Worm (Caenorhabditis elegans): ENCODE measurements around the gene ncx-5.

The ncx-5 gene

DNA sequence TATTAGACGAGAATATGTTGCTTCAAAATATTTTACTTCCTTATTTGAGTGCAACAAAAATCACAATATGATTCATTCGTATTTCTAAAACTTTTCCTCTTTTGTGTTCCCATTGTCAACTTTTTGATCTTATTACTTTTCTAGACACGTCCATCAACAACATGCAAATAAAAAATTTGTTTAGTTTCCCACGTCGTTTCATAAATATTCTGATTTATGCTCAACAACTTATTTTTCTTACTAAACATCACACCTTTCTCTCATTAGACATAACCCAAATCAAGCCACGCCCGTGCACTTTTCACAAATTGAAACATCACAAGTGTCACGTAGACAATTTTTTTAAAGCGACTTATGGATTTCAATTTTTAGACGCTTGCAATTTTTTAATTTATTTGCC is 20.1 kb downstream of the ncx-5 start:
- TF ChIP-seq nhr-76 (tag; optimal IDR thresholded peaks at IDR 0.05) (no peak), cnd-1 (tag; optimal IDR thresholded peaks at IDR 0.05) (no peak), lsy-2 (tag; optimal IDR thresholded peaks at IDR 0.05) (no peak), mep-1 (tag; optimal IDR thresholded peaks at IDR 0.05) (no peak), mab-5 (tag; optimal IDR thresholded peaks at IDR 0.05) (no peak), pha-4 (tag; optimal IDR thresholded peaks at IDR 0.05) (no peak), M03D4.4 (tag; optimal IDR thresholded peaks at IDR 0.05) (no peak), lin-32 (GFP tag; optimal IDR thresholded peaks at IDR 0.05) (no peak), unc-39 (tag; optimal IDR thresholded peaks at IDR 0.05) (no peak), tbx-8 (GFP tag; optimal IDR thresholded peaks at IDR 0.05) (no peak), lin-13 (tag; optimal IDR thresholded peaks at IDR 0.05) (no peak), bed-3 (GFP tag; optimal IDR thresholded peaks at IDR 0.05) (no peak), ham-2 (GFP tag; optimal IDR thresholded peaks at IDR 0.05) (no peak)

DNA sequence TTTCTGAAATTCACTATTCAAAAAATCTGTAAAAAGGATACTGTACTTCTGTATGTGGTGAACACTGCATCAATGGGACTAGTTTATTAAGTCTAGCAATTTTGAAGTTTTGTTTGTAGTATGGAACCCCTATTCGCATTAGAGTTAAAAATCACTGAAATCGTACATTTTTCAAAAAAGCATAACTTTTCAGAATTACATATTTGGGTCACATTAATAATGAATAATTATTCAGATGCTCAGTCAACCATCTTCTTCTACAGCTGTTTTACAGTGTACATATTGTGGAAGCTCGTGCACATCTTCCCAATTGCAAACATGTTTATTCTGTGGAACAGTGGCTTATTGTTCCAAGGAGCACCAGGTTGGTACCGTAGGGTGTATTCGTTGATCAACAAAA is 21.2 kb downstream of the ncx-5 start:
- no peak for TF ChIP-seq sptf-1 (tag; optimal IDR thresholded peaks at IDR 0.05)
- TF ChIP-seq zip-8 (tag; optimal IDR thresholded peaks at IDR 0.05): no peak
- no peak for TF ChIP-seq lsy-2 (tag; optimal IDR thresholded peaks at IDR 0.05)
- no peak for TF ChIP-seq nhr-76 (tag; optimal IDR thresholded peaks at IDR 0.05)
- TF ChIP-seq ceh-39 (tag; optimal IDR thresholded peaks at IDR 0.05): no peak
- no peak for TF ChIP-seq nhr-12 (tag; optimal IDR thresholded peaks at IDR 0.05)
- TF ChIP-seq mab-5 (tag; optimal IDR thresholded peaks at IDR 0.05): no peak
- TF ChIP-seq mep-1 (tag; optimal IDR thresholded peaks at IDR 0.05): no peak
- no peak for TF ChIP-seq blmp-1 (tag; optimal IDR thresholded peaks at IDR 0.05)
- no peak for TF ChIP-seq ztf-11 (tag; optimal IDR thresholded peaks at IDR 0.05)
- TF ChIP-seq mls-2 (tag; optimal IDR thresholded peaks at IDR 0.05): no peak
- TF ChIP-seq nhr-28 (tag; optimal IDR thresholded peaks at IDR 0.05): no peak
- TF ChIP-seq ham-2 (GFP tag; optimal IDR thresholded peaks at IDR 0.05): no peak
- TF ChIP-seq drap-1 (GFP tag; optimal IDR thresholded peaks at IDR 0.05): no peak
- TF ChIP-seq nhr-237 (tag; optimal IDR thresholded peaks at IDR 0.05): no peak

DNA sequence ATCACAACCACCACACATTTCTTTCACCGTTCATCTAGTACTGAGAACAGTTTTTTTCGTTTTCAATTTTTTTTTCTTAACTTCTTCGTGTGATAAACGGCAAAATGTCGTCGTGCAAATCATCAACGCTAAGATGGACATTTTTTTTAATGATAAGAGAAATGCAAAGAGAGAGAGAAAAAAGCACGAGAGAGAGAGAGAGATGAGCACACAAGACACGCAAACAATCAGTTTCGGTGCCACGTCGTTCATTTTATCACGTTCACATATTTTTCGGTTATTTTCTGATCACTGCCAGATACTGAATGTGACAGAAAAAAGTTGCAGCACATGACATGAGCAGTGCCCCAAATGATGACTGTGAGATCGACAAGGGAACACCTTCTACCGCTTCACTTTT is 21.7 kb downstream of the ncx-5 start, which contains the start of gene egl-9:
TSS of gene egl-9 (plus strand) at position 328 of the 400 bp plus-strand sequence.
- TF ChIP-seq flh-1 (GFP tag; optimal IDR thresholded peaks at IDR 0.05) (no peak), lsy-2 (tag; optimal IDR thresholded peaks at IDR 0.05) (no peak), ceh-39 (tag; optimal IDR thresholded peaks at IDR 0.05) (no peak)

ce11 chrV:10467659-10468058 is 22.2 kb downstream of the ncx-5 start:
- TF ChIP-seq lin-13 (tag; optimal IDR thresholded peaks at IDR 0.05): no peak
- TF ChIP-seq nhr-76 (tag; optimal IDR thresholded peaks at IDR 0.05): no peak
- no peak for TF ChIP-seq cnd-1 (tag; optimal IDR thresholded peaks at IDR 0.05)
- TF ChIP-seq M03D4.4 (tag; optimal IDR thresholded peaks at IDR 0.05): no peak
- TF ChIP-seq unc-62 (GFP tag; optimal IDR thresholded peaks at IDR 0.05): no peak
- no peak for TF ChIP-seq blmp-1 (tag; optimal IDR thresholded peaks at IDR 0.05)

ce11 chrV:10467104-10467503 is 22.8 kb downstream of the ncx-5 start:
- TF ChIP-seq zip-8 (tag; optimal IDR thresholded peaks at IDR 0.05) (peak; percentile 67), unc-120 (tag; optimal IDR thresholded peaks at IDR 0.05; ENCODE audit: poor library complexity, severe bottlenecking) (no peak)

DNA sequence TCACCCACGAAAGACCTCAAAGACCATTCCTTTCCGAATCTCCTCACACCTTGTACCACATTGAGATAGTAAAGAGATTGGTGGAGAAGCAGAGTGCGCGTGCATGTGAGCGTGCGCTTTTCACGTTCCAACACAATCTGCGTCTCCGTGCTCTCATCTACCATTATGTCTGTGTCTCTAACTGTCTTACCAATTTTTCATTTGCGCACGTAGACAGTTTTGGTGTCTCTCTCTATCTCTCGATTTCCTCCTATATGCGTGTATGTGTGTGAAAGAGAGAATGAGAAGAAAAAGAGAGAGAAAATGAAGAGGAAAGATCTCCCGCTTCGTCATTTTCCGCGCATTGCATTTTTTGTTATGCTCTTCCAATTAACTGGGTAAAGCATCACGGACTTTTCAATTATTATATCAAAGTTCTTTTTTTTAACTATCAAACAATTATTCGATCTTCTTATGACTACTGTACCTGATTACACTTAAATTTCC is 23.2 kb downstream of the ncx-5 start:
- TF ChIP-seq nhr-12 (tag; optimal IDR thresholded peaks at IDR 0.05): no peak
- no peak for TF ChIP-seq blmp-1 (tag; optimal IDR thresholded peaks at IDR 0.05)
- TF ChIP-seq nhr-28 (tag; optimal IDR thresholded peaks at IDR 0.05): peak; percentile 2
- TF ChIP-seq unc-120 (tag; optimal IDR thresholded peaks at IDR 0.05; ENCODE audit: poor library complexity, severe bottlenecking): peak; percentile 96
- TF ChIP-seq pha-4 (tag; optimal IDR thresholded peaks at IDR 0.05): peak; percentile 94
- no peak for TF ChIP-seq bed-3 (GFP tag; optimal IDR thresholded peaks at IDR 0.05)
- TF ChIP-seq flh-1 (GFP tag; optimal IDR thresholded peaks at IDR 0.05): no peak
- no peak for TF ChIP-seq mab-5 (tag; optimal IDR thresholded peaks at IDR 0.05)
- peak; percentile 89 for TF ChIP-seq ham-2 (GFP tag; optimal IDR thresholded peaks at IDR 0.05)
- no peak for TF ChIP-seq ceh-43 (GFP tag; optimal IDR thresholded peaks at IDR 0.05)
- TF ChIP-seq elt-1 (tag; optimal IDR thresholded peaks at IDR 0.05; ENCODE audit: borderline replicate concordance, insufficient read depth): peak; percentile 65
- TF ChIP-seq nhr-2 (tag; optimal IDR thresholded peaks at IDR 0.05): peak; percentile 59
- no peak for TF ChIP-seq sem-2 (GFP tag; optimal IDR thresholded peaks at IDR 0.05)
- peak; percentile 84 for TF ChIP-seq unc-62 (GFP tag; optimal IDR thresholded peaks at IDR 0.05)
- TF ChIP-seq ces-1 (GFP tag; optimal IDR thresholded peaks at IDR 0.05): peak; percentile 90
- TF ChIP-seq nhr-76 (tag; optimal IDR thresholded peaks at IDR 0.05): no peak
- TF ChIP-seq M03D4.4 (tag; optimal IDR thresholded peaks at IDR 0.05): peak; percentile 69
- peak; percentile 8 for TF ChIP-seq ceh-83 (GFP tag; optimal IDR thresholded peaks at IDR 0.05)
- TF ChIP-seq nhr-237 (tag; optimal IDR thresholded peaks at IDR 0.05): peak; percentile 96
- peak; percentile 68 for TF ChIP-seq lin-13 (tag; optimal IDR thresholded peaks at IDR 0.05)
- peak; percentile 54 for TF ChIP-seq hlh-1 (tag; optimal IDR thresholded peaks at IDR 0.05)
- TF ChIP-seq unc-39 (tag; optimal IDR thresholded peaks at IDR 0.05): no peak
- peak; percentile 55 for TF ChIP-seq ztf-11 (tag; optimal IDR thresholded peaks at IDR 0.05)
- peak; percentile 60 for TF ChIP-seq sptf-1 (tag; optimal IDR thresholded peaks at IDR 0.05)
- TF ChIP-seq tbx-8 (GFP tag; optimal IDR thresholded peaks at IDR 0.05): no peak
- peak; percentile 60 for TF ChIP-seq cnd-1 (tag; optimal IDR thresholded peaks at IDR 0.05)
- peak; percentile 95 for TF ChIP-seq mep-1 (tag; optimal IDR thresholded peaks at IDR 0.05)
- peak; percentile 58 for TF ChIP-seq elt-3 (tag; optimal IDR thresholded peaks at IDR 0.05)
- no peak for TF ChIP-seq zip-8 (tag; optimal IDR thresholded peaks at IDR 0.05)
- TF ChIP-seq lsy-2 (tag; optimal IDR thresholded peaks at IDR 0.05): peak; percentile 77
- TF ChIP-seq snpc-4 (tag; optimal IDR thresholded peaks at IDR 0.05): no peak
- peak; percentile 89 for TF ChIP-seq ceh-39 (tag; optimal IDR thresholded peaks at IDR 0.05)
- TF ChIP-seq lin-32 (GFP tag; optimal IDR thresholded peaks at IDR 0.05): no peak
- peak; percentile 33 for TF ChIP-seq drap-1 (GFP tag; optimal IDR thresholded peaks at IDR 0.05)
- TF ChIP-seq mls-2 (tag; optimal IDR thresholded peaks at IDR 0.05): peak; percentile 78

All from whole organism, mixed stage, embryonic.